Worm (Caenorhabditis elegans) whole organism, L4 larva: ENCODE measurements around the gene Y45F10B.12.

ENCODE experiments used
- ZK546.5 ChIP-seq, 2 experiments: sonication (generic microtip); optimal IDR thresholded peaks; 2 replicates each; lab custom pipeline; 2017; ENCODE audit warnings: missing biosample characterization in 2 of 2, missing genetic modification characterization in 2 of 2
- cey-2 ChIP-seq: sonication (generic microtip); optimal IDR thresholded peaks from 3 replicates; lab custom pipeline; 2017; ENCODE audit warnings: missing genetic modification characterization, mild to moderate bottlenecking, missing compliant biosample characterization, antibody characterized with exemption, borderline replicate concordance; ENCODE audit not compliant: insufficient read depth
- dpl-1 ChIP-seq: fragments of 150-350 bp; optimal IDR thresholded peaks from 2 replicates; lab custom pipeline; 2014; ENCODE audit warnings: missing biosample characterization, missing genetic modification reagents, missing genetic modification characterization
- egl-27 ChIP-seq: sonication (generic microtip); optimal IDR thresholded peaks from 3 replicates; lab custom pipeline; 2017; ENCODE audit warnings: missing biosample characterization, missing genetic modification reagents, missing genetic modification characterization
- jun-1 ChIP-seq: fragments of 150-350 bp; optimal IDR thresholded peaks from 2 replicates; lab custom pipeline; 2014; ENCODE audit warnings: missing biosample characterization, missing genetic modification reagents, missing genetic modification characterization
- saeg-2 ChIP-seq: fragments of 200-800 bp; sonication (Bioruptor generic); IDR thresholded peaks from 2 replicates; pipeline ENCODE4 v1.3.6; 2022; ENCODE audit warnings: missing genetic modification reagents, missing genetic modification characterization, missing compliant biosample characterization
- skn-1 ChIP-seq: fragments of 150-350 bp; optimal IDR thresholded peaks from 2 replicates; lab custom pipeline; 2014; ENCODE audit warnings: missing biosample characterization, missing genetic modification characterization
- snpc-1.2 ChIP-seq: fragments of 200-800 bp; sonication (Bioruptor generic); IDR thresholded peaks from 2 replicates; pipeline ENCODE4 v1.3.6; 2022; ENCODE audit warnings: missing genetic modification reagents, missing genetic modification characterization, missing compliant biosample characterization
- unc-62 ChIP-seq, 3 experiments: fragments of 150-350 bp in 1 of 3; sonication (generic microtip); optimal IDR thresholded peaks in 2 of 3; peaks in 1 of 3; 1 replicate in 1 of 3; 2 replicates in 2 of 3; lab custom pipeline; 2014 to 2017; ENCODE audit warnings: missing biosample characterization in 3 of 3, missing genetic modification characterization in 3 of 3, missing genetic modification reagents in 3 of 3, missing genotype in 1 of 3

DNA sequence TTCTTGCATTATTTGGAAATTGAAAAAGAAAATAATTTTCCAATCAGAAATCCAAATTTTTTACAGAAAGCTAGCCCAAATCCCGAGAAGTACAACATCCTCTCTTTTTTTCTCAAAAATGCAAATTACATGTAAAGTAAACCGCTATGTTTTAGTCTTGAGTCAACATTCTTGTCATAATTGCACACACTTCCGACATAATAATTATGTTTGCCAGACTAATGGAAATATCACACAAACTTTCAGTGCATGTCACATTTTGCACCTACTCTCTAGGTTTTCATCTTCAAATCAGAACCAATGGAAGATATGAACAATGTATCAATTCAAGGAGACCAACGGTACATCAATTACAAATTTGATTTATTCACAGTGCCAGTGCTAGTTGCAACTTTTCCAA is 2.6 kb upstream of the Y45F10B.12 start, which contains the start of gene sru-11:
- TF ChIP-seq jun-1 (tag; lab: Kevin White, UChicago) (no peak), skn-1 (no peak), egl-27 (no peak), unc-62 (GFP tag; optimal IDR thresholded peaks at IDR 0.05 in 1 of 2; lab: Kevin White, UChicago) (no peak), unc-62 (tag; optimal IDR thresholded peaks at IDR 0.05; lab: Kevin White, UChicago) (no peak), cey-2 (tag; lab: Kevin White, UChicago) (no peak), ZK546.5 (tag; optimal IDR thresholded peaks at IDR 0.05; lab: Kevin White, UChicago) (no peak), saeg-2 (GFP tag; lab: Robert Waterston, UW) (no peak), dpl-1 (GFP tag; lab: Kevin White, UChicago) (no peak), snpc-1.2 (GFP tag; lab: Robert Waterston, UW) (no peak)
